Worm (Caenorhabditis elegans): ENCODE measurements around the gene M162.5.

The M162.5 gene

DNA sequence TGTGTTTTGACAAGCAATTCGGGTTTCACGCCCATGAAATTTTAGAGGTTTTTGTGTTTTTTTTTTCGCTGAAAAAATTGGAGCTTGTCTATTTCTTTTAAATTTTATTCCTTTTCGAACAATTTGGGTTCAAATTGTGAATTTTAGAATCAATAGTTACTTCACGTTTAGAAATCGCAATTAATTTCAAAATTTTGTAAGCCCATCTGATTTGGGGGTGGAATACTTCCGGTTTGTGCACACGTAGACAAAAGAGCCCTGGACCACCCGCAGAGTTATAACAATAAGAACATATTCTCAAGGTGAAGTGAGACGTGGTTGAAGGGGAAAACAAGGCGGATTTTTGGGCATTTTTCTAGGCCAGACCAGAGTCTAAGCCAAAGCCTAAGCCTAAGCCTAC is 41.6 kb upstream of the M162.5 start, which contains the start of gene Y116F11A.6:
Gene Y116F11A.6 (plus strand): TSS at position 301 of the 400 bp plus-strand sequence.
- TF ChIP-seq lsy-2 (tag; optimal IDR thresholded peaks at IDR 0.05) = no peak

DNA sequence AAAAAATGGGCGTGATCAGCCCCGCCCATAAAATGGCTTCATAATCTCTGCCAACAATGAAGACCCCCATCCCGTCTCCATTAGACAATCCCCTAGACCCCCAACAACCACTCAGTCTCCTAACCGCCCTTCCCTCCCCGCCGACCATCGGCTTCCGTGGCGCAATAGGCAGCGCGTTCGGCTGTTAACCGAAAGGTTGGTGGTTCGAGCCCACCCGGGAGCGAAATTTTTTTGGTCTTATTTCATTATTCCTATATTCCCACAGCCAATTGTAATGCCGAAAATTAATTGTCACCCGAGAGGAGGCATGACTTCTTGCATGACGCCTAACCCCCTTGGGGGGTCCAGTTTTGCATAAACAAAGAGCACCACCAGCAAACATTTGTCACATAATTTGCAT is 38.0 kb upstream of the M162.5 start:
- peak; percentile 63 for TF ChIP-seq ceh-43 (GFP tag; optimal IDR thresholded peaks at IDR 0.05)
- TF ChIP-seq unc-62 (GFP tag; optimal IDR thresholded peaks at IDR 0.05) = no peak
- TF ChIP-seq mab-5 (tag; optimal IDR thresholded peaks at IDR 0.05) = no peak
- peak; percentile 18 for TF ChIP-seq lin-13 (tag; optimal IDR thresholded peaks at IDR 0.05)
- TF ChIP-seq unc-120 (tag; optimal IDR thresholded peaks at IDR 0.05; ENCODE audit: poor library complexity, severe bottlenecking) = peak; percentile 45
- TF ChIP-seq mep-1 (tag; optimal IDR thresholded peaks at IDR 0.05) = no peak
- peak; percentile 78 for TF ChIP-seq sptf-1 (tag; optimal IDR thresholded peaks at IDR 0.05)
- peak; percentile 70 for TF ChIP-seq cnd-1 (tag; optimal IDR thresholded peaks at IDR 0.05)
- TF ChIP-seq lin-32 (GFP tag; optimal IDR thresholded peaks at IDR 0.05) = peak; percentile 71
- TF ChIP-seq nhr-237 (tag; optimal IDR thresholded peaks at IDR 0.05) = no peak
- TF ChIP-seq tbx-8 (GFP tag; optimal IDR thresholded peaks at IDR 0.05) = no peak
- no peak for TF ChIP-seq unc-39 (tag; optimal IDR thresholded peaks at IDR 0.05)
- no peak for TF ChIP-seq nhr-2 (tag; optimal IDR thresholded peaks at IDR 0.05)
- TF ChIP-seq ces-1 (GFP tag; optimal IDR thresholded peaks at IDR 0.05) = peak; percentile 28
- peak; percentile 56 for TF ChIP-seq bed-3 (GFP tag; optimal IDR thresholded peaks at IDR 0.05)
- peak; percentile 53 for TF ChIP-seq sem-2 (GFP tag; optimal IDR thresholded peaks at IDR 0.05)
- no peak for TF ChIP-seq flh-1 (GFP tag; optimal IDR thresholded peaks at IDR 0.05)
- peak; percentile 40 for TF ChIP-seq ham-2 (GFP tag; optimal IDR thresholded peaks at IDR 0.05)
- no peak for TF ChIP-seq blmp-1 (tag; optimal IDR thresholded peaks at IDR 0.05)
- no peak for TF ChIP-seq nhr-76 (tag; optimal IDR thresholded peaks at IDR 0.05)
- no peak for TF ChIP-seq zip-8 (tag; optimal IDR thresholded peaks at IDR 0.05)
- TF ChIP-seq snpc-4 (tag; optimal IDR thresholded peaks at IDR 0.05) = no peak
- no peak for TF ChIP-seq ceh-39 (tag; optimal IDR thresholded peaks at IDR 0.05)
- peak; percentile 76 for TF ChIP-seq M03D4.4 (tag; optimal IDR thresholded peaks at IDR 0.05)
- TF ChIP-seq ceh-83 (GFP tag; optimal IDR thresholded peaks at IDR 0.05) = peak; percentile 83
- peak; percentile 72 for TF ChIP-seq drap-1 (GFP tag; optimal IDR thresholded peaks at IDR 0.05)
- no peak for TF ChIP-seq elt-3 (tag; optimal IDR thresholded peaks at IDR 0.05)
- no peak for TF ChIP-seq hlh-1 (tag; optimal IDR thresholded peaks at IDR 0.05)
- TF ChIP-seq mls-2 (tag; optimal IDR thresholded peaks at IDR 0.05) = peak; percentile 79
- TF ChIP-seq nhr-12 (tag; optimal IDR thresholded peaks at IDR 0.05) = no peak
- no peak for TF ChIP-seq pha-4 (tag; optimal IDR thresholded peaks at IDR 0.05)
- no peak for TF ChIP-seq lsy-2 (tag; optimal IDR thresholded peaks at IDR 0.05)
- TF ChIP-seq nhr-28 (tag; optimal IDR thresholded peaks at IDR 0.05) = no peak

DNA sequence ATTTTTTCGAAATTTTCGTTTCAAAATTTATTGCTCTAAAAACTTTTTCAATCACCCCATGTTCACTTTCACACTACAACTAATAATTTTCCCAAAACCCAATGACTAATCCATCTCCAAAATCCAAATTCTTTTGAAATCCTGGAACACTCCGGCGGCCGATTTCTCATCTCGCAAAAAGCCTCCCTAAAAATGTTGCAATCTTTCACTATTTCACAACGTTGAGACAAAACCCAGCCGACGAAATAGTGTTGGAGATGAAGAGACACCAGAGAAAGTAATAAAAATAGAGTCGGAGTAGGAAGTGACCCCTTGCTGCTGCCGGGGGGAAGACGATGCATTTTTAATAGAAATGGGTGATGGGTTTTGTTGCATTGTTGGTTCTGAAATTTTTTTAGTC is 36.3 kb upstream of the M162.5 start:
- peak; percentile 1 for TF ChIP-seq ces-1 (GFP tag; optimal IDR thresholded peaks at IDR 0.05)
- no peak for TF ChIP-seq nhr-12 (tag; optimal IDR thresholded peaks at IDR 0.05)

DNA sequence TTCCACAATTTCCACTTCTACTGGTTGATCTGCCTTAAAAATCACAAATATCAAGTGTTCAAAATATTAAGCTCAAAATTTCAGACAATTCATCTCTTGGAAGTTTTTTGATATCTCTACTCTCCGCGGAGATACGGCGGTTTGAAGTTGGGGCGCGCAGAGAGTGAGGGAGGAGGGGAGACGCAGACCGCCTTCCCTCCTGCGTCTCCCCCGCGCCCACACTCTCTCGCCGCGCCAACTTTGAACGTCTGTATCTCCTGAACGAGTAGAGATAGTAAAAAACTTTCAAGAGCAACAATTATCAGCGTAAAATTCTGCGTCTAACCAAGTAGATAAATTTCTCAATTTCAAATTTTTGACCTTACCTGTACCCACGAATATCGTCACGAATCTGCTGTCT is 32.9 kb upstream of the M162.5 start:
- no peak for TF ChIP-seq cnd-1 (tag; optimal IDR thresholded peaks at IDR 0.05)
- no peak for TF ChIP-seq unc-62 (GFP tag; optimal IDR thresholded peaks at IDR 0.05)
- no peak for TF ChIP-seq lsy-2 (tag; optimal IDR thresholded peaks at IDR 0.05)
- no peak for TF ChIP-seq mep-1 (tag; optimal IDR thresholded peaks at IDR 0.05)
- no peak for TF ChIP-seq drap-1 (GFP tag; optimal IDR thresholded peaks at IDR 0.05)
- TF ChIP-seq snpc-4 (tag; optimal IDR thresholded peaks at IDR 0.05) = no peak
- no peak for TF ChIP-seq nhr-12 (tag; optimal IDR thresholded peaks at IDR 0.05)
- TF ChIP-seq ceh-39 (tag; optimal IDR thresholded peaks at IDR 0.05) = no peak
- no peak for TF ChIP-seq ces-1 (GFP tag; optimal IDR thresholded peaks at IDR 0.05)
- TF ChIP-seq bed-3 (GFP tag; optimal IDR thresholded peaks at IDR 0.05) = no peak
- no peak for TF ChIP-seq zip-8 (tag; optimal IDR thresholded peaks at IDR 0.05)
- TF ChIP-seq blmp-1 (tag; optimal IDR thresholded peaks at IDR 0.05) = no peak
- no peak for TF ChIP-seq nhr-76 (tag; optimal IDR thresholded peaks at IDR 0.05)
- TF ChIP-seq ztf-11 (tag; optimal IDR thresholded peaks at IDR 0.05) = no peak
- TF ChIP-seq lin-32 (GFP tag; optimal IDR thresholded peaks at IDR 0.05) = no peak
- no peak for TF ChIP-seq sptf-1 (tag; optimal IDR thresholded peaks at IDR 0.05)
- TF ChIP-seq unc-120 (tag; optimal IDR thresholded peaks at IDR 0.05; ENCODE audit: poor library complexity, severe bottlenecking) = no peak
- TF ChIP-seq flh-1 (GFP tag; optimal IDR thresholded peaks at IDR 0.05) = no peak
